Worm (Caenorhabditis elegans): Measurements from ENCODE around the gene Y13C8A.1.

The Y13C8A.1 gene

DNA sequence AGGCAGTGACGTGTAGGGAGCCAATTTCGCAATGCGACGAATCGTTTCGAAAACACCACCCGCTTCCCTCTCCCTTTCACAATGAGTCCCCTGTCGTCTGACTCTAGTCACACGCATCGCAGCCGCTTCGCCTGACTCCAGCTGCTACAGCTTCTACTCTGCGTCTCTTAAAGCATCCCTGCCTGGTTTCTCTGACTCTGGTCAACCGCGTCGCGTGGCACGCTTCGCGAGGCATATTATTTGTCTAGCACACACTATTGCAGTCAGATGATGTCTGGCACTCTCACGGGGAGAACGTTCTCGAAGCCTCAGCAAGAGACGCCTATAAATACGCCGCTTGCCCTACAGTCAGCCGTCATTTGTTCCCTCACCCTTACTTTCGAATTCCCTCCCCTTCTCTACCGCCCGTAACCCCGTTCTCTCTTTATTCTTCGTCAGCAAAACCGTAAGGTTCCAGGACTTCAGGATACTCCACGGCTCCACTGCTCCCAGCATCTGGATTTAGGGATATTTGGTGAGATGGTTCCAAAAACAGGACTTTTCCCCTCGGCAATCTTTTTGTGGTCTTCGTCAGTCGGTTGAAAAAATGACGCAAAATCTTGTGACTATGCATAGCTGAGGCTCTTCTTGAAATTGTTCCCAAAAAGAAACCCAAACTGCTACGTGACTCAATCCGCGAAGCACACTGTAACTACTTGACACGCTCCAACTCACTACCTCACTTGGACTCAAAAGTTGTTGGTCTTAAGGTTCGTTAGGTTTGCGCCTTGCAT, 46.2 kb downstream of the Y13C8A.1 start (continued):
- TF ChIP-seq nhr-102 (tag; optimal IDR thresholded peaks at IDR 0.05) (peak; percentile 95), daf-8 (GFP tag; IDR thresholded peaks at IDR 0.05) (no peak; the same call in 1 of the 2 replicates), jun-1 (tag; optimal IDR thresholded peaks at IDR 0.05) (peak; percentile 92), ama-1 (optimal IDR thresholded peaks at IDR 0.05) (peak; percentile 100), nhr-25 (tag; optimal IDR thresholded peaks at IDR 0.05; ENCODE audit: borderline replicate concordance, insufficient read depth) (peak; percentile 97), ceh-20 (GFP tag; IDR thresholded peaks at IDR 0.05) (peak; percentile 98), snpc-1.2 (GFP tag; IDR thresholded peaks at IDR 0.05) (no peak), daf-16 (GFP tag; optimal IDR thresholded peaks at IDR 0.05) (peak; percentile 48 to 96), daf-16 (tag; optimal IDR thresholded peaks at IDR 0.05) (peak; percentile 86), zfp-3 (GFP tag; conservative IDR thresholded peaks at IDR 0.05) (peak; percentile 85), mes-2 (tag; optimal IDR thresholded peaks at IDR 0.05; ENCODE audit: poor library complexity, severe bottlenecking) (peak; percentile 78), Y48G9A.11 (GFP tag; IDR thresholded peaks at IDR 0.05) (no peak), zag-1 (tag; optimal IDR thresholded peaks at IDR 0.05) (peak; percentile 74), F44E2.7 (GFP tag; IDR thresholded peaks at IDR 0.05) (no peak), Y5F2A.4 (GFP tag; optimal IDR thresholded peaks at IDR 0.05) (no peak), nhr-111 (GFP tag; optimal IDR thresholded peaks at IDR 0.05) (no peak), dmd-9 (GFP tag; IDR thresholded peaks at IDR 0.05) (peak; percentile 76; the same call in 1 of the 2 replicates), dmd-8 (GFP tag; IDR thresholded peaks at IDR 0.05) (0 out of 2 replicates have a peak, but pooled peaks have one; percentile 21), madf-5 (GFP tag; IDR thresholded peaks at IDR 0.05) (0 out of 4 replicates have a peak, but pooled peaks of 1 of the 2 experiments have one; percentile 29)

DNA sequence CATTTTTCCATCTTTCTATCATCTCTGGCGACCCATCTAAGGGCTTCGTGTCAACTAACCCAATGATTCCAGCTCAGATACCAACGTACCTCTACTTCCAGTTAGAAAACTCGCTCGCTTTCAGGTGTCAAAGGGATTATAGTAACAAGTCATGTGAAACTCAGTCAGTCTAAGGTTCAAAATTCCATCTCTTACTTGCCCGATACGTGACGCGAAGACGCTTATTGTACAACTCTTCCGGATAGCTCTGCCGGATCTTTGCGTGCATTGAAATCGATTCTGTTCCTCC, 46.8 kb downstream of the Y13C8A.1 start:
- peak; percentile 93 for TF ChIP-seq aha-1 (tag)
- no peak for TF ChIP-seq tra-1 (GFP tag; IDR thresholded peaks at IDR 0.05)
- peak in 1 of 2 experiments; percentile 95 for TF ChIP-seq unc-62 (GFP tag; optimal IDR thresholded peaks at IDR 0.05 in 1 of 2)
- no peak for TF ChIP-seq unc-62 (tag; optimal IDR thresholded peaks at IDR 0.05)
- peak; percentile 48 for TF ChIP-seq duxl-1 (tag; optimal IDR thresholded peaks at IDR 0.05; ENCODE audit: poor library complexity)
- TF ChIP-seq ama-1 (optimal IDR thresholded peaks at IDR 0.05): peak; percentile 69
- peak; percentile 8 for TF ChIP-seq mes-2 (tag; optimal IDR thresholded peaks at IDR 0.05; ENCODE audit: poor library complexity, severe bottlenecking)

DNA sequence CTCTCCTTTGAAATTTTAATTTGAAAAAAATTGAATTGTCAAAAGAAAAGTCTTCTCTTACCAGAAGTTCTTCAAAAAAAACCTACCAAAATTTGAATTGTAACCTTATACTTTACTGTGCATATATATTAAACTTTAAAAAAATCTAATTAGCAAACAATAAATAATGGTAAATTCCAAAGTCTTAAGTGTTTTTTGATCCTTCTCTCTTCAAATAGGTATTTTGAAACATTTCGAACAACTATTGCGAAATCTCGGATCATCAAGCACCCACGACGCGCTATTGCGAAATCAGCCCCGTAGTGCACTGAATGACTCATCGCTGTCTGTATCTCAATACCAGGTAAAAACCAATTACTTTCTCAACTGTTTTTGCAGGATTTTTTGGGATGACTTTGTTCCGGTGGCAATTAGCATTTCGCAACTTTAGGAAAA, 47.2 kb downstream of the Y13C8A.1 start:
- no peak for TF ChIP-seq nhr-76 (tag; optimal IDR thresholded peaks at IDR 0.05)
- TF ChIP-seq hif-1 (tag; optimal IDR thresholded peaks at IDR 0.05): peak in 1 of 2 experiments; percentile 84
- peak; percentile 80 for TF ChIP-seq egl-43 (GFP tag; IDR thresholded peaks at IDR 0.05)
- TF ChIP-seq ceh-28 (tag; optimal IDR thresholded peaks at IDR 0.05): no peak
- TF ChIP-seq ztf-11 (tag; optimal IDR thresholded peaks at IDR 0.05): no peak
- TF ChIP-seq mes-2 (tag; optimal IDR thresholded peaks at IDR 0.05; ENCODE audit: poor library complexity, severe bottlenecking): peak; percentile 80
- TF ChIP-seq nhr-6 (tag; optimal IDR thresholded peaks at IDR 0.05): peak; percentile 51
- TF ChIP-seq tra-1 (GFP tag; IDR thresholded peaks at IDR 0.05): 0 out of 2 replicates have a peak, but pooled peaks have one; percentile 61
- TF ChIP-seq cey-2 (tag; optimal IDR thresholded peaks at IDR 0.05; ENCODE audit: borderline replicate concordance, insufficient read depth): no peak
- TF ChIP-seq ZK546.5 (tag; optimal IDR thresholded peaks at IDR 0.05): peak in 1 of 2 experiments; percentile 42
- TF ChIP-seq nhr-111 (GFP tag; optimal IDR thresholded peaks at IDR 0.05): peak; percentile 77
- no peak for TF ChIP-seq unc-130 (GFP tag; optimal IDR thresholded peaks at IDR 0.05)
- TF ChIP-seq sdz-12 (GFP tag; optimal IDR thresholded peaks at IDR 0.05): no peak
- peak; percentile 71 for TF ChIP-seq dve-1 (tag; optimal IDR thresholded peaks at IDR 0.05; ENCODE audit: insufficient read depth)
- TF ChIP-seq hlh-11 (tag; optimal IDR thresholded peaks at IDR 0.05): peak; percentile 52
- TF ChIP-seq spr-3 (GFP tag; optimal IDR thresholded peaks at IDR 0.05): no peak
- TF ChIP-seq madf-5 (GFP tag; IDR thresholded peaks at IDR 0.05): peak; percentile 71 to 88
- TF ChIP-seq nhr-10 (tag; optimal IDR thresholded peaks at IDR 0.05): peak; percentile 94
- peak; percentile 80 for TF ChIP-seq zip-2 (tag; optimal IDR thresholded peaks at IDR 0.05)
- no peak for TF ChIP-seq dpl-1 (GFP tag; optimal IDR thresholded peaks at IDR 0.05)
- peak; percentile 84 for TF ChIP-seq arid-1 (GFP tag; conservative IDR thresholded peaks at IDR 0.05)
- TF ChIP-seq daf-16 (GFP tag; optimal IDR thresholded peaks at IDR 0.05): no peak
- peak; percentile 12 for TF ChIP-seq daf-16 (tag; optimal IDR thresholded peaks at IDR 0.05)
- TF ChIP-seq pha-4 (GFP tag; IDR thresholded peaks at IDR 0.05): peak; percentile 70
- peak; percentile 96 for TF ChIP-seq pha-4 (tag; optimal IDR thresholded peaks at IDR 0.05)
- peak; percentile 55; the same call in 1 of the 2 replicates for TF ChIP-seq dmd-9 (GFP tag; IDR thresholded peaks at IDR 0.05)
- peak; percentile 33; the same call in 1 of the 2 replicates for TF ChIP-seq ceh-44 (GFP tag; IDR thresholded peaks at IDR 0.05)
- no peak for TF ChIP-seq F26F4.8 (GFP tag; conservative IDR thresholded peaks at IDR 0.05)
